Fruit fly (Drosophila melanogaster) whole organism, embryonic: ENCODE measurements around the gene CG11560.

Source experiments
- Asciz ChIP-seq: fragments of 200-800 bp; sonication (Bioruptor generic); optimal IDR thresholded peaks from 2 replicates; lab custom pipeline; 2017; ENCODE audit warnings: missing biosample characterization, mild to moderate bottlenecking, missing genetic modification characterization, missing genetic modification reagents
- Atf6 ChIP-seq: fragments of 200-800 bp; sonication (Bioruptor generic); IDR thresholded peaks from 2 replicates; pipeline ENCODE4 v1.3.6; 2022; ENCODE audit warnings: missing biosample characterization, missing genetic modification characterization
- Blimp-1 ChIP-seq: fragments of 200-800 bp; sonication (Bioruptor generic); optimal IDR thresholded peaks from 3 replicates; lab custom pipeline; 2018; ENCODE audit warnings: missing biosample characterization, missing genetic modification characterization, mild to moderate bottlenecking, moderate library complexity, missing genetic modification reagents
- BtbVII ChIP-seq: fragments of 200-800 bp; sonication (Bioruptor generic); optimal IDR thresholded peaks from 3 replicates; lab custom pipeline; 2017; ENCODE audit warnings: missing biosample characterization, mild to moderate bottlenecking, missing genetic modification characterization
- CG11085 ChIP-seq: fragments of 200-800 bp; sonication (Bioruptor generic); IDR thresholded peaks from 2 replicates; pipeline ENCODE4 v1.3.6; 2022; ENCODE audit warnings: missing biosample characterization, missing genetic modification characterization
- CG11696 ChIP-seq: fragments of 200-800 bp; sonication (Bioruptor generic); IDR thresholded peaks from 2 replicates; pipeline ENCODE4 v1.3.6; 2022; ENCODE audit warnings: missing biosample characterization, missing genetic modification characterization
- CG12659 ChIP-seq: fragments of 200-800 bp; sonication (Bioruptor generic); optimal IDR thresholded peaks from 3 replicates; lab custom pipeline; 2017; ENCODE audit warnings: mild to moderate bottlenecking, missing biosample characterization, missing genetic modification reagents, missing genetic modification characterization
- CG12769 ChIP-seq: fragments of 200-800 bp; sonication (Bioruptor generic); optimal IDR thresholded peaks from 2 replicates; lab custom pipeline; 2019; ENCODE audit warnings: missing biosample characterization, mild to moderate bottlenecking, missing genetic modification characterization, moderate library complexity
- CG13624 ChIP-seq: fragments of 200-800 bp; sonication (Bioruptor generic); optimal IDR thresholded peaks from 2 replicates; lab custom pipeline; 2016; ENCODE audit warnings: missing biosample characterization, missing genetic modification characterization
- CG1602 ChIP-seq: fragments of 200-800 bp; sonication (Bioruptor generic); optimal IDR thresholded peaks from 3 replicates; lab custom pipeline; 2016; ENCODE audit warnings: missing biosample characterization, missing genetic modification characterization
- CG16779 ChIP-seq: fragments of 200-800 bp; sonication (Bioruptor generic); IDR thresholded peaks from 2 replicates; pipeline ENCODE4 v1.3.6; 2022; ENCODE audit warnings: missing biosample characterization, missing genetic modification characterization
- CG18262 ChIP-seq: fragments of 200-800 bp; optimal IDR thresholded peaks from 3 replicates; lab custom pipeline; 2019; ENCODE audit warnings: missing biosample characterization, mild to moderate bottlenecking, missing genetic modification characterization, moderate library complexity
- CG1832 ChIP-seq: fragments of 200-800 bp; sonication (Bioruptor generic); optimal IDR thresholded peaks from 2 replicates; lab custom pipeline; 2017; ENCODE audit warnings: missing biosample characterization, mild to moderate bottlenecking, missing genetic modification characterization, inconsistent platforms
- CG2199 ChIP-seq: fragments of 200-800 bp; sonication (Bioruptor generic); IDR thresholded peaks from 3 replicates; pipeline ENCODE4 v1.3.6; 2022; ENCODE audit warnings: missing biosample characterization, missing genetic modification characterization
- CG30020 ChIP-seq: fragments of 200-800 bp; optimal IDR thresholded peaks from 2 replicates; lab custom pipeline; 2019; ENCODE audit warnings: missing biosample characterization, mild to moderate bottlenecking, missing genetic modification characterization, moderate library complexity
- CG30403 ChIP-seq: fragments of 200-800 bp; sonication (Bioruptor generic); optimal IDR thresholded peaks from 3 replicates; lab custom pipeline; 2016; ENCODE audit warnings: missing biosample characterization, missing genetic modification characterization
- CG3847 ChIP-seq: fragments of 200-800 bp; sonication (Bioruptor generic); IDR thresholded peaks from 2 replicates; pipeline ENCODE4 v1.3.6; 2022; ENCODE audit warnings: missing biosample characterization, missing genetic modification characterization
- CG7745 ChIP-seq: fragments of 200-800 bp; sonication (Bioruptor generic); optimal IDR thresholded peaks from 2 replicates; lab custom pipeline; 2018; ENCODE audit warnings: missing biosample characterization, mild to moderate bottlenecking, missing genetic modification characterization, moderate library complexity
- CG9876 ChIP-seq: fragments of 200-800 bp; sonication (Bioruptor generic); optimal IDR thresholded peaks from 2 replicates; lab custom pipeline; 2016; ENCODE audit warnings: missing biosample characterization, missing genetic modification characterization
- Dad ChIP-seq: fragments of 200-800 bp; sonication (Bioruptor generic); optimal IDR thresholded peaks from 3 replicates; lab custom pipeline; 2016; ENCODE audit warnings: missing biosample characterization, missing genetic modification characterization
- Dek ChIP-seq: fragments of 200-800 bp; sonication (Bioruptor generic); optimal IDR thresholded peaks from 3 replicates; lab custom pipeline; 2019; ENCODE audit warnings: missing biosample characterization, mild to moderate bottlenecking, missing genetic modification characterization, moderate library complexity
- Dp ChIP-seq: fragments of 200-800 bp; sonication (Bioruptor generic); optimal IDR thresholded peaks from 2 replicates; lab custom pipeline; 2018; ENCODE audit warnings: missing biosample characterization, mild to moderate bottlenecking, missing genetic modification characterization, moderate library complexity
- Eip74EF ChIP-seq, 2 experiments: fragments of 200-800 bp in 1 of 2; fragments of >200 bp in 1 of 2; sonication (Bioruptor generic) in 1 of 2; optimal IDR thresholded peaks; 2 replicates each; lab custom pipeline; 2017 to 2019; ENCODE audit warnings: missing biosample characterization in 2 of 2, missing genetic modification characterization in 2 of 2, mild to moderate bottlenecking in 1 of 2, moderate library complexity in 1 of 2
- HmgZ ChIP-seq: fragments of 200-800 bp; sonication (Bioruptor generic); optimal IDR thresholded peaks from 2 replicates; lab custom pipeline; 2018; ENCODE audit warnings: missing biosample characterization, mild to moderate bottlenecking, missing genetic modification characterization
- Mrtf ChIP-seq: fragments of 200-800 bp; sonication (Bioruptor generic); IDR thresholded peaks from 3 replicates; pipeline ENCODE4 v1.3.6; 2022; ENCODE audit warnings: missing biosample characterization, missing genetic modification characterization
- PHDP ChIP-seq: fragments of 200-800 bp; sonication (Bioruptor generic); optimal IDR thresholded peaks from 3 replicates; lab custom pipeline; 2018; ENCODE audit warnings: missing biosample characterization, mild to moderate bottlenecking, missing genetic modification characterization, moderate library complexity
- Stat92E ChIP-seq, 3 experiments: fragments of >200 bp in 2 of 3; fragments of 200-800 bp in 1 of 3; sonication (Bioruptor generic) in 1 of 3; optimal IDR thresholded peaks; 2 replicates each; lab custom pipeline; 2017 to 2019; ENCODE audit warnings: missing biosample characterization in 3 of 3, missing genetic modification characterization in 3 of 3, mild to moderate bottlenecking in 1 of 3, moderate library complexity in 1 of 3
- Trl ChIP-seq, 3 experiments: fragments of >200 bp in 2 of 3; fragments of 200-800 bp in 1 of 3; sonication (Bioruptor generic) in 1 of 3; optimal IDR thresholded peaks; 2 replicates in 1 of 3; 3 replicates in 2 of 3; lab custom pipeline; 2016 to 2017; ENCODE audit warnings: missing biosample characterization in 1 of 3, missing genetic modification characterization in 1 of 3
- YL-1 ChIP-seq: fragments of 200-800 bp; sonication (Bioruptor generic); optimal IDR thresholded peaks from 3 replicates; lab custom pipeline; 2017; ENCODE audit warnings: missing biosample characterization, mild to moderate bottlenecking, missing genetic modification characterization
- da ChIP-seq: fragments of 200-800 bp; sonication (Bioruptor generic); optimal IDR thresholded peaks from 2 replicates; lab custom pipeline; 2016; ENCODE audit warnings: missing biosample characterization, missing genetic modification characterization
- dati ChIP-seq: fragments of 200-800 bp; sonication (Bioruptor generic); IDR thresholded peaks from 2 replicates; pipeline ENCODE4 v1.3.6; 2022; ENCODE audit warnings: missing biosample characterization, missing genetic modification characterization
- dpn ChIP-seq, 2 experiments: fragments of 200-800 bp; sonication (Bioruptor generic); optimal IDR thresholded peaks; 3 replicates each; lab custom pipeline; 2016; ENCODE audit warnings: missing biosample characterization in 2 of 2, missing genetic modification characterization in 2 of 2
- gce ChIP-seq: fragments of 200-800 bp; sonication (Bioruptor generic); IDR thresholded peaks from 3 replicates; pipeline ENCODE4 v1.3.6; 2022; ENCODE audit warnings: missing biosample characterization, missing genetic modification characterization
- inv ChIP-seq: fragments of 200-800 bp; sonication (Bioruptor generic); IDR thresholded peaks from 2 replicates; pipeline ENCODE4 v1.3.6; 2022; ENCODE audit warnings: missing biosample characterization, missing genetic modification characterization; ENCODE audit not compliant: partially characterized antibody
- jigr1 ChIP-seq: fragments of 200-800 bp; sonication (Bioruptor generic); IDR thresholded peaks from 3 replicates; pipeline ENCODE4 v1.3.6; 2022; ENCODE audit warnings: missing biosample characterization, missing genetic modification characterization
- lov ChIP-seq, 2 experiments: fragments of 200-800 bp in 1 of 2; fragments of >200 bp in 1 of 2; sonication (Bioruptor generic) in 1 of 2; IDR thresholded peaks in 1 of 2; optimal IDR thresholded peaks in 1 of 2; 2 replicates in 1 of 2; 3 replicates in 1 of 2; pipeline versions ENCODE4 v1.3.6 to Lab custom; 2017 to 2022; ENCODE audit warnings: missing biosample characterization in 1 of 2, missing genetic modification characterization in 1 of 2
- nom ChIP-seq: fragments of 200-800 bp; sonication (Bioruptor generic); optimal IDR thresholded peaks from 2 replicates; lab custom pipeline; 2017; ENCODE audit warnings: missing biosample characterization, missing genetic modification characterization, mild to moderate bottlenecking, moderate library complexity, missing genetic modification reagents
- phol ChIP-seq: fragments of 200-800 bp; sonication (Bioruptor generic); optimal IDR thresholded peaks from 3 replicates; lab custom pipeline; 2018; ENCODE audit warnings: missing biosample characterization, mild to moderate bottlenecking, missing genetic modification characterization, moderate library complexity
- sens ChIP-seq: fragments of 200-800 bp; sonication (Bioruptor generic); peaks from one replicate; lab custom pipeline; 2016; ENCODE audit warnings: missing biosample characterization, missing genetic modification characterization
- so ChIP-seq: fragments of 200-800 bp; sonication (Bioruptor generic); IDR thresholded peaks from 3 replicates; pipeline ENCODE4 v1.3.6; 2022; ENCODE audit warnings: missing biosample characterization, missing genetic modification characterization
- stwl ChIP-seq: fragments of 200-800 bp; sonication (Bioruptor generic); optimal IDR thresholded peaks from 3 replicates; lab custom pipeline; 2018; ENCODE audit warnings: missing biosample characterization, mild to moderate bottlenecking, missing genetic modification characterization, moderate library complexity
- twi ChIP-seq: fragments of 200-800 bp; optimal IDR thresholded peaks from 2 replicates; lab custom pipeline; 2019; ENCODE audit warnings: missing biosample characterization, mild to moderate bottlenecking, missing genetic modification characterization, moderate library complexity
- vvl ChIP-seq: fragments of 200-800 bp; sonication (Bioruptor generic); IDR thresholded peaks from 2 replicates; pipeline ENCODE4 v1.3.6; 2022; ENCODE audit warnings: missing biosample characterization, missing genetic modification characterization
- wor ChIP-seq: fragments of 200-800 bp; sonication (Bioruptor generic); IDR thresholded peaks from 2 replicates; pipeline ENCODE4 v1.3.6; 2022; ENCODE audit warnings: missing biosample characterization, missing genetic modification characterization

CG11560 gene

DNA sequence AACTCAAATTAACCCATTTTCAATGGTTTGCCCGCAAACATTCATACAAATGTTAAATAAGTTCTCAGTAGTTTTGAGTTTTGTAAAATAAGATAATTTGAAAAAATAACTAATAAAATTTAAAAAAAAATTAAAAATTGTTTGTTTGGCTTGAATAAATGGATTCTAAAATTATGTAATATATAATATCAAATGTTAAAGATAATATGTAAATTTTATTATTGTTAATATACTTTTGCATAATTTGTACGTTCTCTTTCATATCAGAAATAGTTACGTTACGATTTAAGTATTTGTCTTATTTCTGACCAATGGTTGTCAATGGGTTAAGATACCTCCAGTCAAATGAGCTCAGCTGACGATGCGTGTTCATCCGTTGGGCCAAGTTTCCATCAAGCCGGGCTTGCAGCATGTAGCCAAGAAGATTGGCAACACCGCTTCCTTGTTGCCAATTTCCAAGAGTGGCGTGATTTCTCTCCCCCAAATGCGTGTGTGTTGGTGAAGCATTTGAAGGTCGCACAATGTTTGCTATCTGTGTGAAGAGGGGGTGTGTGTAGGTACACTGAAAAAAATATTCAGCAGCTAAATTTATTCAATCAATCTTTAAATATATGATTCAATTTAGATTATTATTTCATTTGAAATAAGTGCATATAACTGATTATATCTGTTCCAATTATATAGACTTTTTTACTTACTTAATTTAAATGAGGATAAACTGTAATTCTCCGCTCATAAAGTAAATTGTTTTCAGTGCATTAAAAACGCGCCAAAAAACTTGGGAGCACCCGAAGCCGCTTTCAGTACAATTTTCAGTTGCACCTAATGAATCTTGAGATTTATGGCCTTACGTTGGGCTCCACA, 22.8 kb upstream of the CG11560 start (continued):
- TF ChIP-seq wor (no peak), so (no peak), phol (peak; percentile 54), CG9876 (GFP tag; lab: Kevin White, UChicago) (no peak), Trl (optimal IDR thresholded peaks at IDR 0.05; lab: Kevin White, UChicago) (no peak), Trl (GFP tag; optimal IDR thresholded peaks at IDR 0.05; lab: Kevin White, UChicago) (no peak), CG3847 (GFP tag; lab: Robert Waterston, UW) (no peak), dpn (GFP tag; optimal IDR thresholded peaks at IDR 0.05; lab: Kevin White, UChicago) (no peak)
- TF ChIP-seq, all 482 proteins: peak for 73

DNA sequence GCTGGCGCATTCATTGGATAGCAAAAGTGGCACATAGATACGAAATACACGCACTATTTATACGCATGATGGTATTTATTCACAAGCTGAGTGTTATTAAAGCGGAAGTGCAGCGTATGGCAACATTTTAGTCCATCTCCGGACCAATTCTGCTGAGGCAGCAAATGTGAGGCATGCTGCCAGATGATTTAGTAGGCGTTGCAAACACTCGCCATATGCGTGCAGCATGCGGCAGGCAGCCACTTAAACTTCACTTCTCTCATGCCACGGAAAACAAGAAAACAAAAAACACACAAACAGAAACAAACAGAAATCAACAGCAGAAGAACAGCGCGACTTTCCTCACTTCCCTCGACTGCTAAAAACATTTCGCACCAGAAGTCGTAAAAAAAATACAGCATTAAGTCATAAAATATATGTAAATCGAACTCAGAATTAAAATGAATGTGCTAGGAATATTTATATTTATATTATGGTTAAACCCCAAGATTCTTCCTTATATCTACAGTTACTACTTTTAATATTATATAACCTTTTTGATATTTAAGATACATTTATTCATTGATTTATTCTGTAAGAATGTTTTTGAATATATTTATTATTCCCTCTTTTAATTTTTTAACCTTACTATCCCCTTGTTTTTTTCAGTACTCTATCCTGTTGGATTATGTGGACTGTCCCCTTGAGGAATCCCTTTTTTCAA, 20.3 kb upstream of the CG11560 start:
- TF ChIP-seq CG18262 (tag; lab: Kevin White, UChicago) (no peak), BtbVII (GFP tag; lab: Kevin White, UChicago) (no peak), sens (peak; percentile 58), jigr1 (no peak), twi (tag; lab: Kevin White, UChicago) (peak; percentile 99), Dad (GFP tag; lab: Kevin White, UChicago) (no peak), inv (no peak), CG2199 (peak; percentile 79; the same call in 2 of the 3 replicates), nom (GFP tag; lab: Kevin White, UChicago) (peak; percentile 49), lov (optimal IDR thresholded peaks at IDR 0.05; lab: Kevin White, UChicago) (no peak), lov (GFP tag; IDR thresholded peaks at IDR 0.05; lab: Robert Waterston, UW) (0 out of 3 replicates have a peak, but pooled peaks have one; percentile 50), Stat92E (GFP tag; optimal IDR thresholded peaks at IDR 0.05; lab: Kevin White, UChicago) (no peak), PHDP (tag; lab: Kevin White, UChicago) (no peak), CG16779 (GFP tag; lab: Robert Waterston, UW) (peak; percentile 19; the same call in 1 of the 2 replicates), Mrtf (no peak), YL-1 (GFP tag; lab: Kevin White, UChicago) (no peak), CG13624 (no peak)

DNA sequence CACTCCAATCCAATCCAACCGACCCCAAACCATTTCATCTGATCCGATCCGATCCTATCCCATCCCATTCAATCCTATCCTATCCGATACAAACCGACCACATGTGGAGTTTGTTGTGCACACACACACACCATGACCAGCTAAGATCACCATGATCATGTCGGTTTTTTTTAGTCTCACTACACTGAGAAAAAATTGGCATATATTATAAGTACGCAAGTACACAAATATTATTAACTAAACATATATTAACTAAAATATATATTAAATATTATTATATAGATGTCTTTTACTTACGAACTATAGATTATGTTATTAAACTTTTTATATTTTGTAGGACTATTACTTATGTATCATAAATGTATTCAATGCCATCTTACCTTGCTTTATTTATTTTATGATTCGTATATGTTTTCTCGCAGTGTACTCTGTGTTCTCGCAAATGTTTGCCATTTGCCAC, 17.9 kb upstream of the CG11560 start:
- TF ChIP-seq Asciz (GFP tag; lab: Kevin White, UChicago) (no peak), Dp (GFP tag; lab: Kevin White, UChicago) (no peak), Stat92E (GFP tag; optimal IDR thresholded peaks at IDR 0.05; lab: Kevin White, UChicago) (no peak), phol (peak; percentile 63), CG30403 (GFP tag; lab: Kevin White, UChicago) (no peak), Atf6 (GFP tag; lab: Robert Waterston, UW) (no peak), CG12659 (GFP tag; lab: Kevin White, UChicago) (no peak), gce (GFP tag; lab: Robert Waterston, UW) (no peak), CG11696 (GFP tag; lab: Robert Waterston, UW) (no peak), Eip74EF (GFP tag; optimal IDR thresholded peaks at IDR 0.05; lab: Kevin White, UChicago) (no peak), CG30020 (tag; lab: Kevin White, UChicago) (no peak), vvl (GFP tag; lab: Robert Waterston, UW) (no peak), Blimp-1 (peak; percentile 26), CG12769 (tag; lab: Kevin White, UChicago) (no peak), stwl (tag; lab: Kevin White, UChicago) (no peak), da (GFP tag; lab: Kevin White, UChicago) (no peak), Dek (tag; lab: Kevin White, UChicago) (no peak), dati (GFP tag; lab: Robert Waterston, UW) (no peak), HmgZ (tag; lab: Kevin White, UChicago) (no peak), CG7745 (tag; lab: Kevin White, UChicago) (no peak), CG11085 (GFP tag; lab: Robert Waterston, UW) (0 out of 2 replicates have a peak, but pooled peaks have one; percentile 12), CG1602 (GFP tag; lab: Kevin White, UChicago) (peak; percentile 19), CG1832 (GFP tag; lab: Kevin White, UChicago) (no peak)
